Fruit fly (Drosophila melanogaster) whole organism, embryonic: ENCODE data around the gene Pgant35A.
A peak's percentile ranks its signal among the peaks of the same experiment; 100 is the strongest.

Source experiments
- Blimp-1 ChIP-seq: fragments of 200-800 bp; sonication (Bioruptor generic); optimal IDR thresholded peaks from 3 replicates; lab custom pipeline; 2018; ENCODE audit warnings: missing biosample characterization, missing genetic modification characterization, mild to moderate bottlenecking, moderate library complexity, missing genetic modification reagents
- C15 ChIP-seq: fragments of 200-800 bp; sonication (Bioruptor generic); IDR thresholded peaks from 3 replicates; pipeline ENCODE4 v1.3.6; 2022; ENCODE audit warnings: missing biosample characterization, missing genetic modification characterization
- CG10147 ChIP-seq: fragments of 200-800 bp; sonication (Bioruptor generic); optimal IDR thresholded peaks from 2 replicates; lab custom pipeline; 2019; ENCODE audit warnings: missing biosample characterization, mild to moderate bottlenecking, missing genetic modification characterization, moderate library complexity
- CG10209 ChIP-seq: fragments of 200-800 bp; sonication (Bioruptor generic); optimal IDR thresholded peaks from 3 replicates; lab custom pipeline; 2017; ENCODE audit warnings: missing biosample characterization, mild to moderate bottlenecking, missing genetic modification characterization, missing genetic modification reagents
- CG1024 ChIP-seq: fragments of 200-800 bp; sonication (Bioruptor generic); IDR thresholded peaks from 2 replicates; pipeline ENCODE4 v1.3.6; 2022; ENCODE audit warnings: missing biosample characterization, missing genetic modification characterization
- CG10267 ChIP-seq: fragments of 200-800 bp; sonication (Bioruptor generic); optimal IDR thresholded peaks from 2 replicates; lab custom pipeline; 2018; ENCODE audit warnings: missing biosample characterization, mild to moderate bottlenecking, missing genetic modification characterization, moderate library complexity
- CG11085 ChIP-seq: fragments of 200-800 bp; sonication (Bioruptor generic); IDR thresholded peaks from 2 replicates; pipeline ENCODE4 v1.3.6; 2022; ENCODE audit warnings: missing biosample characterization, missing genetic modification characterization
- CG13296 ChIP-seq: fragments of 200-800 bp; sonication (Bioruptor generic); optimal IDR thresholded peaks from 3 replicates; lab custom pipeline; 2018; ENCODE audit warnings: missing biosample characterization, mild to moderate bottlenecking, missing genetic modification characterization
- CG14014 ChIP-seq: fragments of 200-800 bp; sonication (Bioruptor generic); IDR thresholded peaks from 2 replicates; pipeline ENCODE4 v1.3.6; 2022; ENCODE audit warnings: missing biosample characterization, missing genetic modification characterization
- CG14667 ChIP-seq: fragments of 200-800 bp; sonication (Bioruptor generic); IDR thresholded peaks from 2 replicates; pipeline ENCODE4 v1.3.6; 2022; ENCODE audit warnings: missing biosample characterization, missing genetic modification characterization
- CG14710 ChIP-seq: fragments of 200-800 bp; sonication (Bioruptor generic); optimal IDR thresholded peaks from 3 replicates; lab custom pipeline; 2019; ENCODE audit warnings: missing biosample characterization, mild to moderate bottlenecking, missing genetic modification characterization, moderate library complexity
- CG15479 ChIP-seq: fragments of 200-800 bp; sonication (Bioruptor generic); optimal IDR thresholded peaks from 3 replicates; lab custom pipeline; 2019; ENCODE audit warnings: missing biosample characterization, mild to moderate bottlenecking, missing genetic modification characterization, moderate library complexity
- CG2199 ChIP-seq: fragments of 200-800 bp; sonication (Bioruptor generic); IDR thresholded peaks from 3 replicates; pipeline ENCODE4 v1.3.6; 2022; ENCODE audit warnings: missing biosample characterization, missing genetic modification characterization
- CG2678 ChIP-seq: fragments of 200-800 bp; sonication (Bioruptor generic); optimal IDR thresholded peaks from 3 replicates; lab custom pipeline; 2019; ENCODE audit warnings: missing biosample characterization, mild to moderate bottlenecking, missing genetic modification characterization, moderate library complexity
- CG2712 ChIP-seq: fragments of 200-800 bp; optimal IDR thresholded peaks from 3 replicates; lab custom pipeline; 2019; ENCODE audit warnings: missing biosample characterization, mild to moderate bottlenecking, missing genetic modification characterization, moderate library complexity
- CG3065 ChIP-seq: fragments of 200-800 bp; sonication (Bioruptor generic); optimal IDR thresholded peaks from 2 replicates; lab custom pipeline; 2016; ENCODE audit warnings: missing biosample characterization, missing genetic modification characterization
- CG34422 ChIP-seq: fragments of 200-800 bp; sonication (Bioruptor generic); IDR thresholded peaks from 3 replicates; pipeline ENCODE4 v1.3.6; 2022; ENCODE audit warnings: missing biosample characterization, missing genetic modification characterization
- CG42726 ChIP-seq: fragments of 200-800 bp; sonication (Bioruptor generic); IDR thresholded peaks from 2 replicates; pipeline ENCODE4 v1.3.6; 2022; ENCODE audit warnings: missing biosample characterization, missing genetic modification characterization; ENCODE audit not compliant: partially characterized antibody
- CG4730 ChIP-seq: fragments of 200-800 bp; sonication (Bioruptor generic); IDR thresholded peaks from 2 replicates; pipeline ENCODE4 v1.3.6; 2022; ENCODE audit warnings: missing biosample characterization, missing genetic modification characterization
- CG4820 ChIP-seq: fragments of 200-800 bp; sonication (Bioruptor generic); optimal IDR thresholded peaks from 3 replicates; lab custom pipeline; 2016; ENCODE audit warnings: missing biosample characterization, missing genetic modification characterization
- CG7745 ChIP-seq: fragments of 200-800 bp; sonication (Bioruptor generic); optimal IDR thresholded peaks from 2 replicates; lab custom pipeline; 2018; ENCODE audit warnings: missing biosample characterization, mild to moderate bottlenecking, missing genetic modification characterization, moderate library complexity
- CG7928 ChIP-seq: fragments of 200-800 bp; sonication (Bioruptor generic); optimal IDR thresholded peaks from 2 replicates; lab custom pipeline; 2017; ENCODE audit warnings: missing biosample characterization, mild to moderate bottlenecking, missing genetic modification characterization
- CG7987 ChIP-seq: fragments of 200-800 bp; sonication (Bioruptor generic); optimal IDR thresholded peaks from 2 replicates; lab custom pipeline; 2018; ENCODE audit warnings: missing biosample characterization, mild to moderate bottlenecking, missing genetic modification characterization, moderate library complexity
- CG8765 ChIP-seq: fragments of 200-800 bp; sonication (Bioruptor generic); IDR thresholded peaks from 2 replicates; pipeline ENCODE4 v1.3.6; 2022; ENCODE audit warnings: missing biosample characterization, missing genetic modification characterization
- CG9215 ChIP-seq: fragments of 200-800 bp; sonication (Bioruptor generic); IDR thresholded peaks from 2 replicates; pipeline ENCODE4 v1.3.6; 2022; ENCODE audit warnings: missing biosample characterization, missing genetic modification characterization
- CG9727 ChIP-seq: fragments of 200-800 bp; sonication (Bioruptor generic); optimal IDR thresholded peaks from 3 replicates; lab custom pipeline; 2017; ENCODE audit warnings: missing biosample characterization, mild to moderate bottlenecking, missing genetic modification characterization
- Deaf1 ChIP-seq: fragments of 200-800 bp; optimal IDR thresholded peaks from 3 replicates; lab custom pipeline; 2019; ENCODE audit warnings: missing biosample characterization, mild to moderate bottlenecking, missing genetic modification characterization, moderate library complexity
- Dp ChIP-seq: fragments of 200-800 bp; sonication (Bioruptor generic); optimal IDR thresholded peaks from 2 replicates; lab custom pipeline; 2018; ENCODE audit warnings: missing biosample characterization, mild to moderate bottlenecking, missing genetic modification characterization, moderate library complexity
- Gsc ChIP-seq: fragments of 200-800 bp; sonication (Bioruptor generic); IDR thresholded peaks from 2 replicates; pipeline ENCODE4 v1.3.6; 2022; ENCODE audit warnings: missing biosample characterization, missing genetic modification characterization
- Hey ChIP-seq: fragments of 200-800 bp; sonication (Bioruptor generic); optimal IDR thresholded peaks from 3 replicates; lab custom pipeline; 2018; ENCODE audit warnings: missing biosample characterization, mild to moderate bottlenecking, missing genetic modification characterization
- Hmr ChIP-seq: fragments of 200-800 bp; sonication (Bioruptor generic); optimal IDR thresholded peaks from 3 replicates; lab custom pipeline; 2017; ENCODE audit warnings: mild to moderate bottlenecking, missing biosample characterization, missing genetic modification reagents, missing genetic modification characterization
- Lhr ChIP-seq: fragments of 200-800 bp; sonication (Bioruptor generic); optimal IDR thresholded peaks from 3 replicates; lab custom pipeline; 2017; ENCODE audit warnings: mild to moderate bottlenecking, missing biosample characterization, missing genetic modification reagents, missing genetic modification characterization
- MESR4 ChIP-seq: fragments of 200-800 bp; sonication (Bioruptor generic); optimal IDR thresholded peaks from 2 replicates; lab custom pipeline; 2018; ENCODE audit warnings: missing biosample characterization, mild to moderate bottlenecking, missing genetic modification characterization, moderate library complexity
- Neu2 ChIP-seq: fragments of 200-800 bp; sonication (Bioruptor generic); optimal IDR thresholded peaks from 3 replicates; lab custom pipeline; 2016; ENCODE audit warnings: missing biosample characterization, missing genetic modification characterization, borderline replicate concordance
- Sin3A ChIP-seq: fragments of >200 bp; optimal IDR thresholded peaks from 2 replicates; lab custom pipeline; 2018
- ase ChIP-seq: fragments of 200-800 bp; sonication (Bioruptor generic); IDR thresholded peaks from 3 replicates; pipeline ENCODE4 v1.3.6; 2022; ENCODE audit warnings: missing biosample characterization, missing genetic modification characterization
- bigmax ChIP-seq: fragments of 200-800 bp; sonication (Bioruptor generic); optimal IDR thresholded peaks from 2 replicates; lab custom pipeline; 2018; ENCODE audit warnings: missing biosample characterization, mild to moderate bottlenecking, missing genetic modification characterization
- chif ChIP-seq, 2 experiments: fragments of 200-800 bp; sonication (Bioruptor generic); optimal IDR thresholded peaks; 3 replicates each; lab custom pipeline; 2016; ENCODE audit warnings: missing biosample characterization in 2 of 2, missing genetic modification characterization in 2 of 2
- crc ChIP-seq: fragments of 200-800 bp; sonication (Bioruptor generic); optimal IDR thresholded peaks from 2 replicates; lab custom pipeline; 2016; ENCODE audit warnings: missing biosample characterization, missing genetic modification characterization
- exex ChIP-seq: fragments of 200-800 bp; sonication (Bioruptor generic); optimal IDR thresholded peaks from 4 replicates; lab custom pipeline; 2018; ENCODE audit warnings: missing biosample characterization, mild to moderate bottlenecking, missing genetic modification characterization, moderate library complexity
- kah ChIP-seq: fragments of 200-800 bp; sonication (Bioruptor generic); optimal IDR thresholded peaks from 2 replicates; lab custom pipeline; 2018; ENCODE audit warnings: missing biosample characterization, mild to moderate bottlenecking, missing genetic modification characterization
- kay ChIP-seq: fragments of 200-800 bp; sonication (Bioruptor generic); optimal IDR thresholded peaks from 2 replicates; lab custom pipeline; 2016; ENCODE audit warnings: missing biosample characterization, missing genetic modification characterization
- knrl ChIP-seq: fragments of 200-800 bp; sonication (Bioruptor generic); IDR thresholded peaks from 3 replicates; pipeline ENCODE4 v1.3.6; 2022; ENCODE audit warnings: missing biosample characterization, missing genetic modification characterization; ENCODE audit not compliant: partially characterized antibody
- lilli ChIP-seq: fragments of 200-800 bp; sonication (Bioruptor generic); optimal IDR thresholded peaks from 3 replicates; lab custom pipeline; 2016; ENCODE audit warnings: missing biosample characterization, missing genetic modification characterization
- lov ChIP-seq, 2 experiments: fragments of 200-800 bp in 1 of 2; fragments of >200 bp in 1 of 2; sonication (Bioruptor generic) in 1 of 2; IDR thresholded peaks in 1 of 2; optimal IDR thresholded peaks in 1 of 2; 2 replicates in 1 of 2; 3 replicates in 1 of 2; pipeline versions ENCODE4 v1.3.6 to Lab custom; 2017 to 2022; ENCODE audit warnings: missing biosample characterization in 1 of 2, missing genetic modification characterization in 1 of 2
- nerfin-1 ChIP-seq: fragments of 200-800 bp; sonication (Bioruptor generic); optimal IDR thresholded peaks from 3 replicates; lab custom pipeline; 2019; ENCODE audit warnings: missing biosample characterization, mild to moderate bottlenecking, missing genetic modification characterization, moderate library complexity
- pan ChIP-seq, 4 experiments: fragments of >200 bp in 3 of 4; fragments of 200-800 bp in 1 of 4; sonication (Bioruptor generic) in 1 of 4; optimal IDR thresholded peaks in 3 of 4; IDR thresholded peaks in 1 of 4; 2 replicates each; pipeline versions ENCODE4 v1.3.6 to Lab custom; 2017 to 2022; ENCODE audit warnings: missing biosample characterization in 2 of 4, missing genetic modification characterization in 2 of 4, mixed read lengths in 1 of 4
- usp ChIP-seq: fragments of >200 bp; optimal IDR thresholded peaks from 2 replicates; lab custom pipeline; 2017; ENCODE audit warnings: missing biosample characterization, missing genetic modification characterization
- wek ChIP-seq: fragments of 200-800 bp; sonication (Bioruptor generic); optimal IDR thresholded peaks from 3 replicates; lab custom pipeline; 2018; ENCODE audit warnings: missing biosample characterization, mild to moderate bottlenecking, missing genetic modification characterization, moderate library complexity

The Pgant35A gene

DNA sequence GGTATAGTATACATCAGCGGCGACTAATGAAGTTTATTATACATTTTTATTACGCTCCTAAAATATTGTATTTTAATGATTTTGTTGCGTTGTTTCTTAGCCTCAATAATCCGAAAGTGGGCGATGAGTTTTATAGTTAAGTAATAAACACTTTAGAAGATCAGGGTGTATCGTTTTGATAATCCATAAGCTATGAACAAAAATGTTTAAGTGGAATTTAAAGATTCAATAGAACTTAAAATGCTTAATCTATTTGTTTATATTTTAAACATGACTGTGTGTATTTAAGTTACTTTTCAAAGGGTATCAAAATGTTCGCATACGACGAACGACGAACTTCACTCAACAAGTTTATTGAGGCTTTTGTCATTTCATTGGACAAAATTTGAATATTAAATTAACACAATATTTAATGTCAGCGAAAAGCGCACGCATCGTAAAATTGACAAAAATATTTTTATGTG, 13.2 kb downstream of the Pgant35A start (continued):
- TF ChIP-seq CG2678 (tag; lab: Kevin White, UChicago), result peak; percentile 78
- no peak for TF ChIP-seq pan (optimal IDR thresholded peaks at IDR 0.05; lab: Kevin White, UChicago)
- peak in 1 of 2 experiments; percentile 76 for TF ChIP-seq pan (GFP tag; optimal IDR thresholded peaks at IDR 0.05 in 1 of 2, IDR thresholded peaks at IDR 0.05 in 1 of 2)
- TF ChIP-seq lilli (GFP tag; lab: Kevin White, UChicago), result peak; percentile 68
- peak; percentile 48; the same call in 1 of the 3 replicates for TF ChIP-seq CG34422 (GFP tag; lab: Robert Waterston, UW)
- peak; percentile 33; the same call in 1 of the 2 replicates for TF ChIP-seq CG9215 (GFP tag; lab: Robert Waterston, UW)
- peak; percentile 33 for TF ChIP-seq CG13296 (GFP tag; lab: Kevin White, UChicago)
- no peak for TF ChIP-seq Gsc (GFP tag; lab: Robert Waterston, UW)
- TF ChIP-seq CG9727 (GFP tag; lab: Kevin White, UChicago), result no peak
- peak; percentile 20 for TF ChIP-seq kay (GFP tag; lab: Kevin White, UChicago)
- TF ChIP-seq wek (GFP tag; lab: Kevin White, UChicago), result no peak
- no peak for TF ChIP-seq MESR4
- TF ChIP-seq usp, result no peak
- peak; percentile 21 for TF ChIP-seq CG10147 (GFP tag; lab: Kevin White, UChicago)
- TF ChIP-seq crc, result peak; percentile 36
- no peak for TF ChIP-seq CG42726
- TF ChIP-seq chif (GFP tag; optimal IDR thresholded peaks at IDR 0.05; lab: Kevin White, UChicago), result peak; percentile 20 to 75
- TF ChIP-seq CG14710 (tag; lab: Kevin White, UChicago), result no peak
- TF ChIP-seq Hmr (GFP tag; lab: Kevin White, UChicago), result peak; percentile 76
- no peak for TF ChIP-seq bigmax (GFP tag; lab: Kevin White, UChicago)
- peak; percentile 53; the same call in 1 of the 3 replicates for TF ChIP-seq ase (GFP tag; lab: Robert Waterston, UW)
- TF ChIP-seq CG4820, result no peak
- no peak for TF ChIP-seq Hey (tag; lab: Kevin White, UChicago)
- no peak for TF ChIP-seq Neu2 (GFP tag; lab: Kevin White, UChicago)
- TF ChIP-seq Lhr (GFP tag; lab: Kevin White, UChicago), result no peak
- TF ChIP-seq CG7745 (tag; lab: Kevin White, UChicago), result no peak
- TF ChIP-seq CG7928 (GFP tag; lab: Kevin White, UChicago), result no peak
- peak; percentile 23; the same call in 1 of the 3 replicates for TF ChIP-seq CG2199 (GFP tag; lab: Robert Waterston, UW)
- peak; percentile 23 for TF ChIP-seq CG10267 (tag; lab: Kevin White, UChicago)
- peak; percentile 63 for TF ChIP-seq Deaf1
- TF ChIP-seq CG4730 (GFP tag; lab: Robert Waterston, UW), result peak; percentile 53; the same call in 1 of the 2 replicates
- TF ChIP-seq Sin3A (lab: Kevin White, UChicago), result no peak
- TF ChIP-seq CG1024 (GFP tag; lab: Robert Waterston, UW), result no peak
- TF ChIP-seq lov (optimal IDR thresholded peaks at IDR 0.05; lab: Kevin White, UChicago), result no peak
- no peak for TF ChIP-seq lov (GFP tag; IDR thresholded peaks at IDR 0.05; lab: Robert Waterston, UW)
- TF ChIP-seq Dp (GFP tag; lab: Kevin White, UChicago), result no peak
- TF ChIP-seq CG8765, result no peak
- TF ChIP-seq CG14667, result no peak
- TF ChIP-seq nerfin-1 (tag; lab: Kevin White, UChicago), result no peak
- TF ChIP-seq exex (tag; lab: Kevin White, UChicago), result no peak
- TF ChIP-seq CG2712 (tag; lab: Kevin White, UChicago), result peak; percentile 50
- TF ChIP-seq Blimp-1, result peak; percentile 26
- TF ChIP-seq CG15479 (GFP tag; lab: Kevin White, UChicago), result no peak
- no peak for TF ChIP-seq CG3065
- TF ChIP-seq CG10209 (GFP tag; lab: Kevin White, UChicago), result peak; percentile 61
- no peak for TF ChIP-seq CG7987
- peak; percentile 83 for TF ChIP-seq CG14014 (GFP tag; lab: Robert Waterston, UW)
- TF ChIP-seq CG11085 (GFP tag; lab: Robert Waterston, UW), result no peak
- no peak for TF ChIP-seq knrl
- TF ChIP-seq kah, result no peak
- no peak for TF ChIP-seq C15 (GFP tag; lab: Robert Waterston, UW)
